Fruit fly (Drosophila melanogaster): ENCODE data around the gene nonA-l.

- TF ChIP-seq CG8478 (optimal IDR thresholded peaks at IDR 0.05) (no peak), CTCF (optimal IDR thresholded peaks at IDR 0.05) (no peak)
Observed at dm6 chr3R:16677934-16678333, 37.9 kb downstream of the nonA-l start.

All from S2 (cell line).